Worm (Caenorhabditis elegans) whole organism, L2 larva: ENCODE measurements around the gene gcy-33.

Experiments used
- F13H6.1 ChIP-seq: sonication (generic microtip); optimal IDR thresholded peaks from 2 replicates; lab custom pipeline; 2016; ENCODE audit warnings: missing genetic modification characterization, missing compliant biosample characterization
- Y55F3AM.14 ChIP-seq: fragments of 200-800 bp; sonication (Bioruptor generic); optimal IDR thresholded peaks from 2 replicates; lab custom pipeline; 2018; ENCODE audit warnings: mild to moderate bottlenecking, missing genetic modification characterization, missing compliant biosample characterization
- aly-2 ChIP-seq: fragments of 150-350 bp; optimal IDR thresholded peaks from 2 replicates; lab custom pipeline; 2014; ENCODE audit warnings: missing biosample characterization, missing genetic modification characterization
- ama-1 ChIP-seq: fragments of 150-350 bp; optimal IDR thresholded peaks from 2 replicates; lab custom pipeline; 2018; ENCODE audit warnings: inconsistent platforms
- blmp-1 ChIP-seq: sonication (generic microtip); optimal IDR thresholded peaks from 2 replicates; lab custom pipeline; 2017; ENCODE audit warnings: missing genetic modification characterization, mild to moderate bottlenecking, missing compliant biosample characterization, antibody characterized with exemption, moderate library complexity; ENCODE audit not compliant: insufficient read depth
- ceh-82 ChIP-seq: fragments of 150-350 bp; optimal IDR thresholded peaks from 2 replicates; lab custom pipeline; 2014; ENCODE audit warnings: missing biosample characterization, missing genetic modification characterization
- crh-2 ChIP-seq: sonication (generic microtip); optimal IDR thresholded peaks from 2 replicates; lab custom pipeline; 2017; ENCODE audit warnings: missing biosample characterization, missing genetic modification characterization
- dmd-4 ChIP-seq: sonication (generic microtip); optimal IDR thresholded peaks from 2 replicates; lab custom pipeline; 2017; ENCODE audit warnings: missing biosample characterization, missing genetic modification characterization
- egl-27 ChIP-seq: sonication (generic microtip); optimal IDR thresholded peaks from 3 replicates; lab custom pipeline; 2017; ENCODE audit warnings: missing biosample characterization, missing genetic modification reagents, missing genetic modification characterization
- fos-1 ChIP-seq: fragments of 150-350 bp; optimal IDR thresholded peaks from 2 replicates; lab custom pipeline; 2014; ENCODE audit warnings: missing biosample characterization, missing genetic modification characterization
- lin-11 ChIP-seq: fragments of 150-350 bp; sonication (generic microtip); optimal IDR thresholded peaks from 2 replicates; lab custom pipeline; 2014; ENCODE audit warnings: missing biosample characterization, missing genetic modification characterization, inconsistent platforms, mixed read lengths
- lin-13 ChIP-seq: fragments of 150-350 bp; optimal IDR thresholded peaks from 2 replicates; lab custom pipeline; 2014; ENCODE audit warnings: missing biosample characterization, missing genetic modification reagents, missing genetic modification characterization
- lin-39 ChIP-seq: fragments of 150-350 bp; optimal IDR thresholded peaks from 2 replicates; lab custom pipeline; 2014; ENCODE audit warnings: missing biosample characterization, missing genetic modification reagents, missing genetic modification characterization
- mbf-1 ChIP-seq: sonication (generic microtip); optimal IDR thresholded peaks from 2 replicates; lab custom pipeline; 2017; ENCODE audit warnings: missing biosample characterization, missing genetic modification characterization
- mdl-1 ChIP-seq, 2 experiments: fragments of 150-350 bp in 1 of 2; sonication (generic microtip) in 1 of 2; optimal IDR thresholded peaks; 2 replicates each; lab custom pipeline; 2017; ENCODE audit warnings: missing biosample characterization in 2 of 2, missing genetic modification characterization in 2 of 2
- nhr-10 ChIP-seq: sonication (generic microtip); optimal IDR thresholded peaks from 2 replicates; lab custom pipeline; 2017; ENCODE audit warnings: missing biosample characterization, missing genetic modification characterization
- nhr-11 ChIP-seq: fragments of 150-350 bp; optimal IDR thresholded peaks from 2 replicates; lab custom pipeline; 2014; ENCODE audit warnings: missing biosample characterization, missing genetic modification characterization
- nhr-12 ChIP-seq: fragments of 150-350 bp; optimal IDR thresholded peaks from 2 replicates; lab custom pipeline; 2014; ENCODE audit warnings: missing biosample characterization, missing genetic modification characterization
- nhr-21 ChIP-seq: fragments of 150-350 bp; optimal IDR thresholded peaks from 2 replicates; lab custom pipeline; 2014; ENCODE audit warnings: missing biosample characterization, missing genetic modification characterization
- nhr-237 ChIP-seq: fragments of 150-350 bp; optimal IDR thresholded peaks from 2 replicates; lab custom pipeline; 2014; ENCODE audit warnings: missing biosample characterization, missing genetic modification characterization
- nhr-25 ChIP-seq: fragments of 150-350 bp; sonication (generic microtip); optimal IDR thresholded peaks from 3 replicates; lab custom pipeline; 2014; ENCODE audit warnings: missing biosample characterization, missing genetic modification characterization
- nhr-6 ChIP-seq: fragments of 150-350 bp; optimal IDR thresholded peaks from 2 replicates; lab custom pipeline; 2014; ENCODE audit warnings: missing biosample characterization, missing genetic modification characterization
- nhr-77 ChIP-seq: fragments of 150-350 bp; optimal IDR thresholded peaks from 2 replicates; lab custom pipeline; 2014; ENCODE audit warnings: missing biosample characterization, missing genetic modification characterization
- sem-4 ChIP-seq: fragments of 150-350 bp; optimal IDR thresholded peaks from 2 replicates; lab custom pipeline; 2014; ENCODE audit warnings: missing biosample characterization, missing genetic modification reagents, missing genetic modification characterization
- skn-1 ChIP-seq: sonication (generic microtip); optimal IDR thresholded peaks from 2 replicates; lab custom pipeline; 2017; ENCODE audit warnings: missing biosample characterization, missing genetic modification characterization
- sma-3 ChIP-seq: sonication (generic microtip); optimal IDR thresholded peaks from 2 replicates; lab custom pipeline; 2016; ENCODE audit warnings: missing genetic modification reagents, missing genetic modification characterization, missing compliant biosample characterization
- sma-9 ChIP-seq, 2 experiments: fragments of 150-350 bp in 1 of 2; sonication (generic microtip) in 1 of 2; optimal IDR thresholded peaks; 2 replicates each; lab custom pipeline; 2014 to 2016; ENCODE audit warnings: missing genetic modification characterization in 2 of 2, mild to moderate bottlenecking in 1 of 2, missing biosample characterization in 1 of 2, missing compliant biosample characterization in 1 of 2, missing genetic modification reagents in 1 of 2, moderate library complexity in 1 of 2
- ztf-1 ChIP-seq: fragments of 200-800 bp; sonication (Bioruptor generic); conservative IDR thresholded peaks from 2 replicates; pipeline ENCODE4 v1.3.6; 2022; ENCODE audit warnings: missing genetic modification characterization, missing compliant biosample characterization
- ztf-4 ChIP-seq: fragments of 150-350 bp; optimal IDR thresholded peaks from 2 replicates; lab custom pipeline; 2014; ENCODE audit warnings: missing biosample characterization, missing genetic modification characterization

Gene gcy-33

DNA sequence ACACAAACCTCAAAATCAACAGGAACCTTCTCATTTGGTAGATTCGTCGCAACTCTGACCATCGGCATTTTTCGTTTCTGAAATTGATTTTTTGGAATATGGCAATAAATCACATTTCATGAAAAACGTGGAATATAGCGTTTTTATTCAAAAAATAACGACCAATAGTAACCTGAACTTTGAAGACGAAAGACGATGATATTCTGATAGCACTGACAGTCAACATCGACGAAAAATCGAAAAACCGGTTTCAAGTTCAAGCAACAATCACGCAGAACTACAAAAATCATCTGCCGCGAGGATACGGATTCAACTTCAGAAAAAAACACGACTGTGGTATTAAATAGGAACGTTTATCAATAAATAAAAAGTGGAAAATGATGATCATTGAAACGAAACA, 23.4 kb downstream of the gcy-33 start, which contains the start of gene mif-2:
mif-2 (minus strand) TSS at position 281 of the 400 bp plus-strand sequence.
- TF ChIP-seq crh-2 (tag; lab: Kevin White, UChicago) = peak; percentile 4
- peak; percentile 5 for TF ChIP-seq lin-13
- no peak for TF ChIP-seq ama-1 (lab: Kevin White, UChicago)
- TF ChIP-seq lin-39 = no peak
- peak; percentile 3 for TF ChIP-seq nhr-21 (tag; lab: Kevin White, UChicago)
- peak; percentile 10 for TF ChIP-seq nhr-25

DNA sequence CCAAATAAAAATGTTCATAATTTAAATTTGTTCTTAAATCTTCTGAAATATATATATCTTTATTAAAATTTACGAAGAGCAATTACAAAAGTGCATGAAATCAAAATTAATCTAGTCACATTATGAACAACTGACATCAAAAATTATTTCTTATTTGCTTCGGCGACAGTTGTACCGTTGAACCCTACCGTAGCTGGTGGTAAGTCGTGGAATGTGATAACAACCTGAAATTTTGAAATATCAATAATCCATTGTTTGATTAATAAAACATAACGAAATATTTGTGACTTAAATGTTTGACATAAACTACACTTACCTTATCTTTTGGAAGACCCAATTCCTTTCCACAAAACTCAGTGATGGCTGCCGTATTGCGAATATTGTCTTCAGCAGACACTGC, 24.9 kb downstream of the gcy-33 start:
- TF ChIP-seq sma-9 (GFP tag; optimal IDR thresholded peaks at IDR 0.05; lab: Kevin White, UChicago) (peak; percentile 6), sma-9 (tag; optimal IDR thresholded peaks at IDR 0.05; lab: Kevin White, UChicago) (no peak), crh-2 (tag; lab: Kevin White, UChicago) (peak; percentile 31), ama-1 (lab: Kevin White, UChicago) (no peak), fos-1 (tag; lab: Kevin White, UChicago) (peak; percentile 43)
- TF ChIP-seq, all 48 proteins: peak for 3

DNA sequence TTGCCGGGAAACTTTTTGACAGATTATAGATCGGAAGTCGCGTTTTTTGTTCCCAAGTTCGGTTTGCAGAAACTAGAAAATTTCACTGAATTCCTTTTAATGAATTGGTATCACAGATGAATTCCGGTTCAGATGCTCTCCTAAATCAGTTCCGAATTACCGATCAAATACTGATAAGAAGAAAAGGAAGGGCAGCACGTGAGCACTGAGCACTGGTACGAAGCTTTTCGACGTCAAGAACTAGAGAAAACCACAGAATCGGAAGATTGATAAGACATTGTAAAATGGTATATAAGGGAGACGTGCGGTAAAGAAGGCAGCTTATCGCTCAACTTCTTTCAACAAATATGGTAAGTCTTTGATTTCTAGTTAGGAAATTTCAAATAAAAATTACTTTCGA, 26.4 kb downstream of the gcy-33 start, which contains the start of gene cpr-1:
cpr-1 (plus strand) TSS at position 319 of the 400 bp plus-strand sequence.
- TF ChIP-seq mbf-1 (tag; lab: Kevin White, UChicago) (no peak), crh-2 (tag; lab: Kevin White, UChicago) (peak; percentile 54), ceh-82 (tag; lab: Kevin White, UChicago) (no peak), sma-9 (GFP tag; optimal IDR thresholded peaks at IDR 0.05; lab: Kevin White, UChicago) (peak; percentile 69), sma-9 (tag; optimal IDR thresholded peaks at IDR 0.05; lab: Kevin White, UChicago) (no peak), F13H6.1 (tag; lab: Kevin White, UChicago) (peak; percentile 51), nhr-10 (no peak), nhr-11 (tag; lab: Kevin White, UChicago) (no peak), fos-1 (tag; lab: Kevin White, UChicago) (peak; percentile 37)
- TF ChIP-seq, all 48 proteins: peak for 4

DNA sequence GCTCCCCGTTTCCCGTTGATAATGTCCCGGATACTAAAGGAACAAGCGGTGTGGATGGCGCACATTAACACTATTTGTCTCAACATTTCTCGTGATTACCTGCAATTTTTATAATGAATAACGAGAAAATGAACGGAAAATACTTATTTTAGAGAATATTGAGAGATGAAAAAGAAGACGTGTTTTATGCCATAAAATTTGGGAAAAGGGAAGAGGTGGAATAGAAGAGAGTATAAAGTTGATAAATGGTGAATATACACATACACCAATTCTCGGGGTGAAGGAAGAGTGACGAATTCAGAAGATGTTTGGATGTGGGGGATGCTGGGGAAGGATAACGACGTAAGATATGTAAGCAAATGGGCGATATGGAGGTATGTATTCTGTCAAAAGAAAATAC, 36.9 kb downstream of the gcy-33 start, which contains the start of gene F58H1.7:
F58H1.7 (minus strand) TSS at position 101 of the 400 bp plus-strand sequence.
- TF ChIP-seq blmp-1 (tag; lab: Kevin White, UChicago) (no peak), nhr-21 (tag; lab: Kevin White, UChicago) (no peak), sma-3 (GFP tag; lab: Kevin White, UChicago) (no peak), skn-1 (tag; lab: Kevin White, UChicago) (no peak), nhr-77 (tag; lab: Kevin White, UChicago) (no peak), Y55F3AM.14 (GFP tag; lab: Kevin White, UChicago) (no peak), aly-2 (tag; lab: Kevin White, UChicago) (no peak), nhr-237 (tag; lab: Kevin White, UChicago) (no peak), nhr-6 (tag; lab: Kevin White, UChicago) (no peak), F13H6.1 (tag; lab: Kevin White, UChicago) (no peak)
- TF ChIP-seq, all 48 proteins: peak for 0

DNA sequence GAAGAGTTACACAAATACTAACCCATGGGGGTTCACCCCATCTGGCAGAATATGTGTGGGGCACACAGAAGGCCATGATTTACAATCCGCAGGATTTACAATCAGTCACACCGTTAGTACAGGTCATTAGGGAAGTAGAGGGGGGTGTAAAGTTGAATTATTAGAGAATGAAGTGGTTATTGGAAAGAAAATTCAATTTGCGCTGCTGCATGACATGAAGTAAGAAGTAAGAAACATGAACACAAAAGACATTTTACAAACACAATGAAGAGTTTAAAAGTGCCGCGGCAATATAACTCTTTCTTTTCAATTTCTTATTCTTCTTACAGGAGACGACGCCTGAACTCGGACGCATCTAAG, 40.8 kb downstream of the gcy-33 start:
- TF ChIP-seq Y55F3AM.14 (GFP tag; lab: Kevin White, UChicago) (no peak), dmd-4 (no peak), nhr-12 (tag; lab: Kevin White, UChicago) (no peak), nhr-11 (tag; lab: Kevin White, UChicago) (no peak), sem-4 (tag; lab: Kevin White, UChicago) (no peak), ztf-4 (tag; lab: Kevin White, UChicago) (no peak), lin-11 (tag; lab: Kevin White, UChicago) (no peak), nhr-10 (no peak), ztf-1 (GFP tag; lab: Robert Waterston, UW) (no peak), crh-2 (tag; lab: Kevin White, UChicago) (no peak), sma-3 (GFP tag; lab: Kevin White, UChicago) (no peak), lin-13 (no peak), mbf-1 (tag; lab: Kevin White, UChicago) (no peak), nhr-21 (tag; lab: Kevin White, UChicago) (no peak), egl-27 (no peak)

DNA sequence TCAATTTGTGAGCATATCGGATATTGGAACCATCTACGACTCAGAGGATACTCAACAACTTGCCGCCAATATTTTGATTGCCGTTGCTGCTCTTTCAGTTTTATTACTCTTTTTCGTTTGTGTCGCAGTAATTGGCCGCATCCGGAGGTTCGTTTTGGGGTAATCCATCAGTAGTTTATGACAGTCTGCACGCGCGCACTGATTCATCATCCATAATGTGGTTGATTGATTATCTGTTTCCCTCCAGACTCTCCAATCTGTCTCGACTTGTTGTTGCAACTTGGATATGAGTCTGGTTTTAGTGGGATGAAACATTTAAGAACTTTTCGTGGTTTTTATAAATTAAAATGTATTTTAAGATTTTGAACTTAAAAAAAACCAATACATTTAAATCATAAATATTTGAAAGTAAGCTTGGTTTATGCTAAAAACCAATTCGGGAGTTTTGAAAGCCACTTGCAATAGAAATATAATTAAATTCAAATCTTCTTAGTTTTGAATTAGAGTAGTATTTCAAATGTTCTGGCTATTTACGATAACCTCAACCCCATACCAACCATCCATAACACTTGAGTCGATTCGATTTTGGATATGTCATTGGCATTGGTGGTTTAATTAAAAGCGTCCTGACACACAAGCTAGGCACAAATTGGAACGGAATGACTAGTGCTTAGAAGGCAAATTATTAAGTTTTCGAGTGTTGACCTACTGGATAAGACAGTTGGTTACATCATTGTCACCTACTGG, 41.3 kb downstream of the gcy-33 start:
- TF ChIP-seq mdl-1 (tag; optimal IDR thresholded peaks at IDR 0.05; lab: Kevin White, UChicago) (no peak), lin-39 (no peak)
